Fruit fly (Drosophila melanogaster) whole organism: ENCODE results near the gene Tps1.

ENCODE experiments used
- CG8478 ChIP-seq: fragments of >200 bp; optimal IDR thresholded peaks from 2 replicates; lab custom pipeline; 2018; ENCODE audit warnings: inconsistent platforms
- Dll ChIP-seq: fragments of >200 bp; optimal IDR thresholded peaks from 2 replicates; lab custom pipeline; 2017
- EcR ChIP-seq, 2 experiments: fragments of >200 bp; optimal IDR thresholded peaks; 2 replicates each; lab custom pipeline; 2017; ENCODE audit warnings: missing biosample characterization in 2 of 2, missing genetic modification characterization in 2 of 2, missing genetic modification reagents in 2 of 2
- pan ChIP-seq: fragments of >200 bp; optimal IDR thresholded peaks from 2 replicates; lab custom pipeline; 2017
- psq ChIP-seq: fragments of >200 bp; optimal IDR thresholded peaks from 2 replicates; lab custom pipeline; 2017
- usp ChIP-seq: fragments of >200 bp; optimal IDR thresholded peaks from 2 replicates; lab custom pipeline; 2017; ENCODE audit warnings: missing biosample characterization, missing genetic modification characterization, mixed read lengths

DNA sequence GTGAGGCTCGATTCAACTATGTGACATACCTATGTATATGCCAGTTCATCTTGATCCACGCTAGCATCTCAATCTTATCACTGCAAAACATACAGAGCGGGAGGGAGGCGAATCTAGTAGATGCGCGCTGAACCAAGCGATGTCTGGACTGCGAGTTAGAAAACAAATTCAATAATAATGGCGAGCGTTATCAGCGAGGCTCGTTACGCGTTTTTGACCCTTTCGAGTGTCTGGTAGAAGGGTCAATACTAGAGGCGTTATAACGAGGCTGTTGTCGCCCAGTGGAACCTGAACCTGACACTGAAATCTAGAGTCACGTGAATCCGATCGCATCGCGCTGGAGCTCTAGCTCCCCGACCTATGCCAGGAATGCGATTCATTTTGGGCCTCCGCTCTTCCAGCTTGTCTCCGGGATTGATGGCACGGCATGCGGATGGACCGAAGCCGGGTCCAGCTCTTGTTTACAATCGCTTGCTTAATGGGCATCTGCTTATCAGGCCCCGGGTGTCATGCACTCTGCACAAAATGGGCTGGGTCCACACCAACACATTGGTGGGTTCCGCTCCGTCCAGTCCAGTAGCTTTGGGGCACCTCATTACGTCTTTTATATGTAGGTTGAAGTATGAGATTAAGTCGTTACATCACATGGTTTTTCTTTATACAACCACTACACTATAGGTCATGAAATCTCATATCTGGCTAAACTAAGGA, 1.4 kb downstream of the Tps1 start:
- no peak for TF ChIP-seq pan (lab: Kevin White, UChicago)
- no peak for TF ChIP-seq Dll (lab: Kevin White, UChicago)
- no peak for TF ChIP-seq usp
- no peak for TF ChIP-seq CG8478
- no peak for TF ChIP-seq EcR (GFP tag; optimal IDR thresholded peaks at IDR 0.05; lab: Kevin White, UChicago)
- TF ChIP-seq psq (lab: Kevin White, UChicago), result no peak
